Fruit fly (Drosophila melanogaster) whole organism, embryonic: Measurements from ENCODE around the gene ECSIT.

Source experiments
- Bdp1 ChIP-seq: fragments of 200-800 bp; sonication (Bioruptor generic); optimal IDR thresholded peaks from 3 replicates; lab custom pipeline; 2016; ENCODE audit warnings: missing biosample characterization, missing genetic modification characterization
- CG10267 ChIP-seq: fragments of 200-800 bp; sonication (Bioruptor generic); optimal IDR thresholded peaks from 2 replicates; lab custom pipeline; 2018; ENCODE audit warnings: missing biosample characterization, mild to moderate bottlenecking, missing genetic modification characterization, moderate library complexity
- CG10543 ChIP-seq: fragments of 200-800 bp; sonication (Bioruptor generic); optimal IDR thresholded peaks from 3 replicates; lab custom pipeline; 2017; ENCODE audit warnings: missing biosample characterization, mild to moderate bottlenecking, missing genetic modification characterization, moderate library complexity
- CG11504 ChIP-seq: fragments of 200-800 bp; sonication (Bioruptor generic); optimal IDR thresholded peaks from 3 replicates; lab custom pipeline; 2019; ENCODE audit warnings: missing biosample characterization, mild to moderate bottlenecking, missing genetic modification characterization, moderate library complexity
- CG12236 ChIP-seq: fragments of 200-800 bp; sonication (Bioruptor generic); optimal IDR thresholded peaks from 2 replicates; lab custom pipeline; 2016; ENCODE audit warnings: missing biosample characterization, missing genetic modification characterization
- CG12769 ChIP-seq: fragments of 200-800 bp; sonication (Bioruptor generic); optimal IDR thresholded peaks from 2 replicates; lab custom pipeline; 2019; ENCODE audit warnings: missing biosample characterization, mild to moderate bottlenecking, missing genetic modification characterization, moderate library complexity
- CG13287 ChIP-seq: fragments of 200-800 bp; sonication (Bioruptor generic); IDR thresholded peaks from 2 replicates; pipeline ENCODE4 v1.3.6; 2022; ENCODE audit warnings: missing biosample characterization, missing genetic modification characterization; ENCODE audit not compliant: partially characterized antibody
- CG13296 ChIP-seq: fragments of 200-800 bp; sonication (Bioruptor generic); optimal IDR thresholded peaks from 3 replicates; lab custom pipeline; 2018; ENCODE audit warnings: missing biosample characterization, mild to moderate bottlenecking, missing genetic modification characterization
- CG13624 ChIP-seq: fragments of 200-800 bp; sonication (Bioruptor generic); optimal IDR thresholded peaks from 2 replicates; lab custom pipeline; 2016; ENCODE audit warnings: missing biosample characterization, missing genetic modification characterization
- CG15514 ChIP-seq: fragments of 200-800 bp; sonication (Bioruptor generic); optimal IDR thresholded peaks from 3 replicates; lab custom pipeline; 2017; ENCODE audit warnings: missing biosample characterization, missing genetic modification characterization, mild to moderate bottlenecking, moderate library complexity, missing genetic modification reagents
- CG15601 ChIP-seq: fragments of 200-800 bp; sonication (Bioruptor generic); optimal IDR thresholded peaks from 3 replicates; lab custom pipeline; 2019; ENCODE audit warnings: missing biosample characterization, mild to moderate bottlenecking, missing genetic modification characterization, moderate library complexity
- CG1647 ChIP-seq: fragments of 200-800 bp; sonication (Bioruptor generic); optimal IDR thresholded peaks from 3 replicates; lab custom pipeline; 2016; ENCODE audit warnings: missing biosample characterization, missing genetic modification characterization
- CG16813 ChIP-seq: fragments of 200-800 bp; sonication (Bioruptor generic); IDR thresholded peaks from 3 replicates; pipeline ENCODE4 v1.3.6; 2022; ENCODE audit warnings: missing biosample characterization, missing genetic modification characterization; ENCODE audit not compliant: partially characterized antibody
- CG17385 ChIP-seq: fragments of 200-800 bp; sonication (Bioruptor generic); optimal IDR thresholded peaks from 3 replicates; lab custom pipeline; 2018; ENCODE audit warnings: missing biosample characterization, mild to moderate bottlenecking, missing genetic modification characterization
- CG31388 ChIP-seq: fragments of 200-800 bp; sonication (Bioruptor generic); optimal IDR thresholded peaks from 2 replicates; lab custom pipeline; 2016; ENCODE audit warnings: missing biosample characterization, missing genetic modification characterization
- CG7372 ChIP-seq: fragments of 200-800 bp; sonication (Bioruptor generic); IDR thresholded peaks from 2 replicates; pipeline ENCODE4 v1.3.6; 2022; ENCODE audit warnings: missing biosample characterization, missing genetic modification characterization
- CG8765 ChIP-seq: fragments of 200-800 bp; sonication (Bioruptor generic); IDR thresholded peaks from 2 replicates; pipeline ENCODE4 v1.3.6; 2022; ENCODE audit warnings: missing biosample characterization, missing genetic modification characterization
- CG8944 ChIP-seq: fragments of 200-800 bp; sonication (Bioruptor generic); optimal IDR thresholded peaks from 3 replicates; lab custom pipeline; 2016; ENCODE audit warnings: missing biosample characterization, missing genetic modification characterization
- CG9437 ChIP-seq: fragments of 200-800 bp; sonication (Bioruptor generic); optimal IDR thresholded peaks from 2 replicates; lab custom pipeline; 2018; ENCODE audit warnings: missing biosample characterization, mild to moderate bottlenecking, missing genetic modification characterization
- Chrac-16 ChIP-seq: fragments of 200-800 bp; sonication (Bioruptor generic); optimal IDR thresholded peaks from 3 replicates; lab custom pipeline; 2016; ENCODE audit warnings: missing biosample characterization, missing genetic modification characterization
- CrebB ChIP-seq: fragments of 200-800 bp; sonication (Bioruptor generic); optimal IDR thresholded peaks from 3 replicates; lab custom pipeline; 2018; ENCODE audit warnings: missing biosample characterization, mild to moderate bottlenecking, missing genetic modification characterization
- Dp ChIP-seq: fragments of 200-800 bp; sonication (Bioruptor generic); optimal IDR thresholded peaks from 2 replicates; lab custom pipeline; 2018; ENCODE audit warnings: missing biosample characterization, mild to moderate bottlenecking, missing genetic modification characterization, moderate library complexity
- H2.0 ChIP-seq: fragments of 200-800 bp; sonication (Bioruptor generic); IDR thresholded peaks from 2 replicates; pipeline ENCODE4 v1.3.6; 2022; ENCODE audit warnings: missing biosample characterization, missing genetic modification characterization
- Pdp1 ChIP-seq, 2 experiments: fragments of 200-800 bp; sonication (Bioruptor generic); optimal IDR thresholded peaks; 3 replicates each; lab custom pipeline; 2016; ENCODE audit warnings: missing biosample characterization in 2 of 2, missing genetic modification characterization in 2 of 2, mild to moderate bottlenecking in 1 of 2, moderate library complexity in 1 of 2
- Ptx1 ChIP-seq: fragments of 200-800 bp; sonication (Bioruptor generic); IDR thresholded peaks from 2 replicates; pipeline ENCODE4 v1.3.6; 2022; ENCODE audit warnings: missing biosample characterization, missing genetic modification characterization
- Sox100B ChIP-seq: fragments of 200-800 bp; sonication (Bioruptor generic); optimal IDR thresholded peaks from 3 replicates; lab custom pipeline; 2018; ENCODE audit warnings: missing biosample characterization, mild to moderate bottlenecking, missing genetic modification characterization
- Tbp ChIP-seq: fragments of >200 bp; optimal IDR thresholded peaks from 2 replicates; lab custom pipeline; 2018; ENCODE audit warnings: missing biosample characterization, missing genetic modification characterization
- aop ChIP-seq: fragments of 200-800 bp; sonication (Bioruptor generic); IDR thresholded peaks from 2 replicates; pipeline ENCODE4 v1.3.6; 2022; ENCODE audit warnings: missing biosample characterization, missing genetic modification characterization
- ash1 ChIP-seq: fragments of 200-800 bp; sonication (Bioruptor generic); optimal IDR thresholded peaks from 2 replicates; lab custom pipeline; 2018; ENCODE audit warnings: missing biosample characterization, mild to moderate bottlenecking, missing genetic modification characterization
- cas ChIP-seq: fragments of 200-800 bp; sonication (Bioruptor generic); IDR thresholded peaks from 2 replicates; pipeline ENCODE4 v1.3.6; 2022; ENCODE audit warnings: missing biosample characterization, missing genetic modification characterization
- crc ChIP-seq: fragments of 200-800 bp; sonication (Bioruptor generic); optimal IDR thresholded peaks from 2 replicates; lab custom pipeline; 2016; ENCODE audit warnings: missing biosample characterization, missing genetic modification characterization
- crol ChIP-seq: fragments of 200-800 bp; sonication (Bioruptor generic); IDR thresholded peaks from 2 replicates; pipeline ENCODE4 v1.3.6; 2022; ENCODE audit warnings: missing biosample characterization, missing genetic modification characterization
- dysf ChIP-seq: fragments of 200-800 bp; sonication (Bioruptor generic); IDR thresholded peaks from 3 replicates; pipeline ENCODE4 v1.3.6; 2022; ENCODE audit warnings: missing biosample characterization, missing genetic modification characterization
- gfzf ChIP-seq: fragments of 200-800 bp; sonication (Bioruptor generic); optimal IDR thresholded peaks from 2 replicates; lab custom pipeline; 2016; ENCODE audit warnings: missing biosample characterization, mild to moderate bottlenecking, missing genetic modification characterization, moderate library complexity
- grau ChIP-seq: fragments of 200-800 bp; optimal IDR thresholded peaks from 3 replicates; lab custom pipeline; 2019; ENCODE audit warnings: missing biosample characterization, mild to moderate bottlenecking, missing genetic modification characterization, moderate library complexity
- h ChIP-seq: fragments of >200 bp; optimal IDR thresholded peaks from 2 replicates; lab custom pipeline; 2017
- jing ChIP-seq: fragments of 200-800 bp; sonication (Bioruptor generic); optimal IDR thresholded peaks from 2 replicates; lab custom pipeline; 2018; ENCODE audit warnings: missing biosample characterization, mild to moderate bottlenecking, missing genetic modification characterization
- kni ChIP-seq: fragments of 200-800 bp; sonication (Bioruptor generic); optimal IDR thresholded peaks from 3 replicates; lab custom pipeline; 2017; ENCODE audit warnings: mild to moderate bottlenecking, missing biosample characterization, missing genetic modification reagents, missing genetic modification characterization
- lbe ChIP-seq: fragments of 200-800 bp; sonication (Bioruptor generic); optimal IDR thresholded peaks from 2 replicates; lab custom pipeline; 2016; ENCODE audit warnings: missing biosample characterization, mild to moderate bottlenecking, missing genetic modification characterization
- oc ChIP-seq: fragments of 200-800 bp; sonication (Bioruptor generic); optimal IDR thresholded peaks from 2 replicates; lab custom pipeline; 2018; ENCODE audit warnings: missing biosample characterization, mild to moderate bottlenecking, missing genetic modification characterization, moderate library complexity
- otp ChIP-seq: fragments of 200-800 bp; sonication (Bioruptor generic); IDR thresholded peaks from 3 replicates; pipeline ENCODE4, ENCODE4 v1.3.6; 2022; ENCODE audit warnings: missing biosample characterization, missing genetic modification characterization
- pzg ChIP-seq: fragments of 200-800 bp; sonication (Bioruptor generic); optimal IDR thresholded peaks from 3 replicates; lab custom pipeline; 2018; ENCODE audit warnings: missing biosample characterization, mild to moderate bottlenecking, missing genetic modification characterization, moderate library complexity
- schlank ChIP-seq: fragments of 200-800 bp; sonication (Bioruptor generic); optimal IDR thresholded peaks from 2 replicates; lab custom pipeline; 2018; ENCODE audit warnings: missing biosample characterization, mild to moderate bottlenecking, missing genetic modification characterization
- seq ChIP-seq: fragments of 200-800 bp; sonication (Bioruptor generic); IDR thresholded peaks from 2 replicates; pipeline ENCODE4 v1.3.6; 2022; ENCODE audit warnings: missing biosample characterization, missing genetic modification characterization
- slou ChIP-seq: fragments of 200-800 bp; sonication (Bioruptor generic); optimal IDR thresholded peaks from 3 replicates; lab custom pipeline; 2016; ENCODE audit warnings: missing biosample characterization, missing genetic modification characterization
- sr ChIP-seq: fragments of 200-800 bp; sonication (Bioruptor generic); IDR thresholded peaks from 3 replicates; pipeline ENCODE4 v1.3.6; 2022; ENCODE audit warnings: missing biosample characterization, missing genetic modification characterization
- ssp ChIP-seq: fragments of 200-800 bp; sonication (Bioruptor generic); IDR thresholded peaks from 2 replicates; pipeline ENCODE4 v1.3.6; 2022; ENCODE audit warnings: missing biosample characterization, missing genetic modification characterization
- stc ChIP-seq: fragments of 200-800 bp; sonication (Bioruptor generic); IDR thresholded peaks from 2 replicates; pipeline ENCODE4 v1.3.6; 2022; ENCODE audit warnings: missing biosample characterization, missing genetic modification characterization
- sug ChIP-seq: fragments of 200-800 bp; optimal IDR thresholded peaks from 2 replicates; lab custom pipeline; 2019; ENCODE audit warnings: missing biosample characterization, mild to moderate bottlenecking, missing genetic modification characterization, moderate library complexity
- trem ChIP-seq: fragments of 200-800 bp; optimal IDR thresholded peaks from 3 replicates; lab custom pipeline; 2019; ENCODE audit warnings: missing biosample characterization, mild to moderate bottlenecking, missing genetic modification characterization, moderate library complexity
- trh ChIP-seq: fragments of 200-800 bp; sonication (Bioruptor generic); optimal IDR thresholded peaks from 2 replicates; lab custom pipeline; 2016; ENCODE audit warnings: missing biosample characterization, missing genetic modification characterization
- zfh2 ChIP-seq: fragments of 200-800 bp; sonication (Bioruptor generic); optimal IDR thresholded peaks from 2 replicates; lab custom pipeline; 2016; ENCODE audit warnings: missing biosample characterization, missing genetic modification characterization

Gene ECSIT

DNA sequence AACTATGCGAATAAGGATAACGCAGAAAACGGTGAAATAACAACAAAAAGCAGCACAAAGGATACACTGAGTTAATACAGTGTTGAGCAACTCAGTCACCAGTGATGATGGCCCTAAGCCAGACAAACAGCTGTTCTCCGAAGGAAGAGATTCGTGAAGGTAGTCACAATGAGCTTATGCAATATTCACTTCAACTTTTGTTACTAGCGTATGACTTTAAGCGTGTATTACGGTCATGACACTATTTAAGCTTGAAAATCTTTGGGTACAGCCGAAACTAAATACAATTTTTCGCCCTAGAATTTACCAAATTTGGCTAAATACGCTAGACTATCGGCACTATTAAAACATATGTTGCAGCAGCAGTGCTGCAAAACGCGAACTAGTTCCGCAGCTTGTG, at the start of gene ECSIT, which contains the start of gene disp (continued):
- TF ChIP-seq CG1647 (GFP tag; lab: Kevin White, UChicago), result no peak
- no peak for TF ChIP-seq Sox100B (GFP tag; lab: Kevin White, UChicago)
- TF ChIP-seq CG12769, result no peak
- TF ChIP-seq grau, result no peak
- no peak for TF ChIP-seq jing (GFP tag; lab: Kevin White, UChicago)
- TF ChIP-seq crc, result no peak
- no peak for TF ChIP-seq h (lab: Kevin White, UChicago)
- TF ChIP-seq CrebB (tag; lab: Kevin White, UChicago), result no peak
- TF ChIP-seq Ptx1, result peak; percentile 31; the same call in 1 of the 2 replicates
- 0 out of 3 replicates have a peak, but pooled peaks have one; percentile 40 for TF ChIP-seq dysf (GFP tag; lab: Robert Waterston, UW)
- no peak for TF ChIP-seq CG17385
- no peak for TF ChIP-seq CG12236 (GFP tag; lab: Kevin White, UChicago)
- TF ChIP-seq slou (GFP tag; lab: Kevin White, UChicago), result no peak
- peak; percentile 19 for TF ChIP-seq Bdp1 (GFP tag; lab: Kevin White, UChicago)
- peak; percentile 16; the same call in 1 of the 3 replicates for TF ChIP-seq CG16813
- TF ChIP-seq CG15514 (GFP tag; lab: Kevin White, UChicago), result peak; percentile 98
- no peak for TF ChIP-seq seq (GFP tag; lab: Robert Waterston, UW)
- peak; percentile 33; the same call in 1 of the 2 replicates for TF ChIP-seq CG13287 (GFP tag; lab: Robert Waterston, UW)
- TF ChIP-seq zfh2 (GFP tag; lab: Kevin White, UChicago), result peak; percentile 57
- no peak for TF ChIP-seq ssp
- peak; percentile 95 for TF ChIP-seq CG10267
- no peak for TF ChIP-seq schlank (tag; lab: Kevin White, UChicago)
- TF ChIP-seq gfzf (GFP tag; lab: Kevin White, UChicago), result peak; percentile 9
- TF ChIP-seq Dp, result no peak
- no peak for TF ChIP-seq lbe (GFP tag; lab: Kevin White, UChicago)
- peak in 1 of 2 experiments; percentile 36 for TF ChIP-seq Pdp1 (GFP tag; optimal IDR thresholded peaks at IDR 0.05; lab: Kevin White, UChicago)
- TF ChIP-seq pzg (GFP tag; lab: Kevin White, UChicago), result peak; percentile 50
- TF ChIP-seq crol (GFP tag; lab: Robert Waterston, UW), result no peak
- TF ChIP-seq oc (tag; lab: Kevin White, UChicago), result no peak
- no peak for TF ChIP-seq H2.0 (GFP tag; lab: Robert Waterston, UW)
- TF ChIP-seq sr (GFP tag; lab: Robert Waterston, UW), result no peak
- TF ChIP-seq trem, result peak; percentile 56
- no peak for TF ChIP-seq kni (GFP tag; lab: Kevin White, UChicago)
- TF ChIP-seq CG31388 (GFP tag; lab: Kevin White, UChicago), result no peak
- TF ChIP-seq trh (GFP tag; lab: Kevin White, UChicago), result no peak
- no peak for TF ChIP-seq CG10543 (GFP tag; lab: Kevin White, UChicago)
- no peak for TF ChIP-seq CG8944 (GFP tag; lab: Kevin White, UChicago)
- TF ChIP-seq Tbp (GFP tag; lab: Kevin White, UChicago), result peak; percentile 30
- TF ChIP-seq CG13296 (GFP tag; lab: Kevin White, UChicago), result no peak
- no peak for TF ChIP-seq sug (tag; lab: Kevin White, UChicago)
- TF ChIP-seq Chrac-16, result peak; percentile 2
- TF ChIP-seq otp, result no peak
- TF ChIP-seq aop (GFP tag; lab: Robert Waterston, UW), result no peak
- no peak for TF ChIP-seq stc (GFP tag; lab: Robert Waterston, UW)
- no peak for TF ChIP-seq CG7372 (GFP tag; lab: Robert Waterston, UW)
- no peak for TF ChIP-seq CG15601
- TF ChIP-seq CG13624, result peak; percentile 43
- no peak for TF ChIP-seq CG8765 (GFP tag; lab: Robert Waterston, UW)
- TF ChIP-seq ash1, result no peak
- no peak for TF ChIP-seq CG11504 (tag; lab: Kevin White, UChicago)
- TF ChIP-seq cas (GFP tag; lab: Robert Waterston, UW), result no peak
- no peak for TF ChIP-seq CG9437 (GFP tag; lab: Kevin White, UChicago)
